Worm (Caenorhabditis elegans): ENCODE results near the gene stn-2.
A peak's percentile ranks its signal among the peaks of the same experiment; 100 is the strongest.

stn-2 gene

DNA sequence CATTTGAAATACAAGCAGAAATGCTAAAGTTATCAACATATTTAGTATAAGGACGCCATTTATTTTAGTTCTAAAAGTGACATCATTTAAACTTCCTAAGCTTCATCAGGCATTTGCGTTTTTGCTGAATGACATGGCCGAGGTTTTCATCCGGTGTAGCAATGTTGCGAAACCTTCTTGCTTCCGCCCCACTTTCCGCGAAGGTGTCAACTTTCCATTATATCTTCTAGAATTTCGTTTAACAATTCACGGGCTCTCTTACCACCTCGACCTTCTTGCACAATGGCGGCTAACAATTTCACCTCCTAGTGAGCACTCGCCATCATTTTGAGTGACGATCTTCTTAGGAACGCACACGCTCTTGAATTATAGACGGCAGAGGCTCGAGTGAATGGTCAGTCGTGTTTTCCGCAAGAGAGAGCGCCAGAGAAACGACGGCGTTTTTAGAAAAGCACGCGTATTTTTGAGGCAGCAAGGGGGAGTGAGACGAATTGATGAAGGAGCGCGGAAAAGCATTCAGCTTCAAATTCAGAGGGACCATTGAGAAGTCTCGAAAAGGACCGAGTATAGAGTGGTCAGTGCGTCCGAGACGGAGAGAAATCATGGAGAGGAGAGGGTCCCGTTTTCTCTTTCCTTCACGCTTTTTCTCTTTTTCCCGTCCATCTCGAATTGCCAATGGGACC is 26.6 kb downstream of the stn-2 start:
- no peak for TF ChIP-seq ceh-22 (tag; optimal IDR thresholded peaks at IDR 0.05)
- TF ChIP-seq odd-2 (tag; optimal IDR thresholded peaks at IDR 0.05), result no peak
- no peak for TF ChIP-seq npax-4 (tag; optimal IDR thresholded peaks at IDR 0.05)
- no peak for TF ChIP-seq hlh-6 (tag; optimal IDR thresholded peaks at IDR 0.05)
- no peak for TF ChIP-seq K09A11.1 (tag; optimal IDR thresholded peaks at IDR 0.05; ENCODE audit: insufficient read depth)
- no peak for TF ChIP-seq ceh-48 (tag; optimal IDR thresholded peaks at IDR 0.05)
- no peak for TF ChIP-seq elt-2 (tag; optimal IDR thresholded peaks at IDR 0.05)
- peak; percentile 3 for TF ChIP-seq ceh-19 (GFP tag; optimal IDR thresholded peaks at IDR 0.05)
- peak; percentile 4 for TF ChIP-seq ceh-18 (tag; optimal IDR thresholded peaks at IDR 0.05)
- peak; percentile 64 for TF ChIP-seq ceh-31 (tag; optimal IDR thresholded peaks at IDR 0.05)
- TF ChIP-seq elt-4 (tag; optimal IDR thresholded peaks at IDR 0.05), result no peak
- TF ChIP-seq F13H6.1 (tag; optimal IDR thresholded peaks at IDR 0.05), result no peak
- no peak for TF ChIP-seq tbx-2 (tag; optimal IDR thresholded peaks at IDR 0.05)
- no peak for TF ChIP-seq C08G9.2 (tag; optimal IDR thresholded peaks at IDR 0.05)
- no peak for TF ChIP-seq unc-86 (tag; optimal IDR thresholded peaks at IDR 0.05)
- no peak for TF ChIP-seq T23F11.4 (GFP tag; optimal IDR thresholded peaks at IDR 0.05)
- TF ChIP-seq pros-1 (tag; optimal IDR thresholded peaks at IDR 0.05), result no peak
- no peak for TF ChIP-seq nhr-11 (tag; optimal IDR thresholded peaks at IDR 0.05)
- TF ChIP-seq nfya-1 (tag; optimal IDR thresholded peaks at IDR 0.05), result no peak
- no peak for TF ChIP-seq fax-1 (tag; optimal IDR thresholded peaks at IDR 0.05)
- TF ChIP-seq lim-6 (tag; optimal IDR thresholded peaks at IDR 0.05), result no peak
- peak; percentile 87 for TF ChIP-seq ceh-34 (tag; optimal IDR thresholded peaks at IDR 0.05)
- no peak for TF ChIP-seq fkh-10 (GFP tag; optimal IDR thresholded peaks at IDR 0.05)

- TF ChIP-seq C38D4.7 (GFP tag; optimal IDR thresholded peaks at IDR 0.05) (no peak), elt-2 (tag; optimal IDR thresholded peaks at IDR 0.05) (peak; percentile 12)
Measured at ce11 chrX:7652308-7652707, 28.1 kb downstream of the stn-2 start.

DNA sequence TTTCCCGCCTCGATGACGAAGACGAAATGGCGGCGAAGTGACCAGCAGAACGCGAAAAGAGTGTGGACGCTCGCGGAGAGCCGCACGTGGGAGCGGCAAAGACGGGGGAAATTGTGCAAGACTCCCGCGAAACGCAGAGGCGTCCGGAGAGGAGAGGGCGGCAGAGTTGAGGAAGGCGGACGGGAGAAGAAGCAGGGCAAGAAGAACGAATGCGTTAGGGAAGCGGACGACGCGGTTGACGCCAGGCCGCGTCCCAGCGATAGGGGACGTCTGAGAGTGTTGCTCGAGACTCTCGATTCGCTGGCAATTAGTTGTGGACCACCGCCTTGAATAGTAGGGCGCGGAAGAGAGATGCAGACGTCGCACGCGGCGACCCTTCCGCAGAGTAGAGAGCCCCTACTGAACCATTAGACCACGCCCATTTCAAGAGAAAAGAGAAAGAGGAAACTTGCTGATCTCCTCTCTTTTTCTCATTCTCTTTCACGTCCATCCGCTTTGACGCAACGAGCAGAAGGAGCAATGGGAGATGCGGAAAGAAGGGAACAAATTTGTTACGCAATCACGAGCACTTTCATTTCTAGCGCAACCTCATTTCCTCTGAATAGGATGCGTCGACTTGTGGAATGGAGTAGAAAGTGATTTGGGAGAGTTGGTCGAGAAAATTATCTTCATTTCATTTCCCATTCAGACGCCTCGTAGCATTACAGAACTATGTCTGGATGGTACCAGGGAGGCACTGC is 29.0 kb downstream of the stn-2 start:
- peak; percentile 24 for TF ChIP-seq lim-6 (tag; optimal IDR thresholded peaks at IDR 0.05)
- no peak for TF ChIP-seq mec-3 (tag; optimal IDR thresholded peaks at IDR 0.05; ENCODE audit: borderline replicate concordance)
- no peak for TF ChIP-seq ceh-22 (tag; optimal IDR thresholded peaks at IDR 0.05)
- TF ChIP-seq lin-11 (tag; optimal IDR thresholded peaks at IDR 0.05), result no peak
- TF ChIP-seq unc-86 (tag; optimal IDR thresholded peaks at IDR 0.05), result no peak
- TF ChIP-seq pax-1 (tag; optimal IDR thresholded peaks at IDR 0.05), result no peak
- TF ChIP-seq ceh-45 (GFP tag; IDR thresholded peaks at IDR 0.05), result no peak
- no peak for TF ChIP-seq ets-4 (tag; optimal IDR thresholded peaks at IDR 0.05)
- no peak for TF ChIP-seq nhr-232 (tag; optimal IDR thresholded peaks at IDR 0.05)
- no peak for TF ChIP-seq ama-1 (optimal IDR thresholded peaks at IDR 0.05)
- TF ChIP-seq K02D7.2 (tag; optimal IDR thresholded peaks at IDR 0.05), result no peak
- TF ChIP-seq pros-1 (tag; optimal IDR thresholded peaks at IDR 0.05), result no peak
- peak; percentile 64 for TF ChIP-seq ceh-19 (GFP tag; optimal IDR thresholded peaks at IDR 0.05)
- TF ChIP-seq hlh-13 (GFP tag; optimal IDR thresholded peaks at IDR 0.05), result no peak
- TF ChIP-seq K09A11.1 (tag; optimal IDR thresholded peaks at IDR 0.05; ENCODE audit: insufficient read depth), result no peak
- TF ChIP-seq pqm-1 (tag; optimal IDR thresholded peaks at IDR 0.05), result no peak
- no peak for TF ChIP-seq elt-4 (tag; optimal IDR thresholded peaks at IDR 0.05)
- no peak for TF ChIP-seq ttx-3 (tag; optimal IDR thresholded peaks at IDR 0.05)
- peak; percentile 10 for TF ChIP-seq dmd-4 (tag; optimal IDR thresholded peaks at IDR 0.05; ENCODE audit: borderline replicate concordance)
- TF ChIP-seq ceh-24 (tag; optimal IDR thresholded peaks at IDR 0.05), result no peak
- peak; percentile 78 for TF ChIP-seq ceh-34 (tag; optimal IDR thresholded peaks at IDR 0.05)
- TF ChIP-seq sox-2 (GFP tag; IDR thresholded peaks at IDR 0.05), result no peak
- no peak for TF ChIP-seq ref-2 (tag; optimal IDR thresholded peaks at IDR 0.05)
- no peak for TF ChIP-seq sox-4 (tag; optimal IDR thresholded peaks at IDR 0.05)
- no peak for TF ChIP-seq ceh-6 (GFP tag; optimal IDR thresholded peaks at IDR 0.05)
- peak; percentile 38 for TF ChIP-seq ceh-18 (tag; optimal IDR thresholded peaks at IDR 0.05)
- peak; percentile 68 for TF ChIP-seq ceh-31 (tag; optimal IDR thresholded peaks at IDR 0.05)
- no peak for TF ChIP-seq dve-1 (tag; optimal IDR thresholded peaks at IDR 0.05)
- TF ChIP-seq che-1 (tag; optimal IDR thresholded peaks at IDR 0.05), result no peak
- TF ChIP-seq ceh-30 (tag; optimal IDR thresholded peaks at IDR 0.05), result no peak
- TF ChIP-seq pha-4 (tag; optimal IDR thresholded peaks at IDR 0.05), result no peak
- TF ChIP-seq npax-4 (tag; optimal IDR thresholded peaks at IDR 0.05), result no peak
- peak; percentile 44 for TF ChIP-seq tbx-2 (tag; optimal IDR thresholded peaks at IDR 0.05)
- TF ChIP-seq odd-2 (tag; optimal IDR thresholded peaks at IDR 0.05), result no peak
- peak; percentile 51 for TF ChIP-seq ceh-14 (tag; optimal IDR thresholded peaks at IDR 0.05)
